Fruit fly (Drosophila melanogaster): ENCODE measurements around the gene mtgo.

Gene mtgo

dm6 chr2L:16597798-16598737, 53.3 kb downstream of the mtgo start:
- no peak for TF ChIP-seq gsb (GFP tag; IDR thresholded peaks at IDR 0.05)
- TF ChIP-seq knrl (GFP tag; IDR thresholded peaks at IDR 0.05; ENCODE audit: partially characterized antibody), result no peak
- TF ChIP-seq ash1 (GFP tag; optimal IDR thresholded peaks at IDR 0.05), result no peak
- TF ChIP-seq CG15011 (GFP tag; optimal IDR thresholded peaks at IDR 0.05), result no peak
- no peak for TF ChIP-seq slp2 (GFP tag; optimal IDR thresholded peaks at IDR 0.05)
- TF ChIP-seq Xbp1 (GFP tag; optimal IDR thresholded peaks at IDR 0.05), result peak; percentile 63
- TF ChIP-seq Usf (GFP tag; optimal IDR thresholded peaks at IDR 0.05), result no peak
- TF ChIP-seq CG34376 (GFP tag; optimal IDR thresholded peaks at IDR 0.05), result no peak
- TF ChIP-seq sima (GFP tag; optimal IDR thresholded peaks at IDR 0.05), result no peak
- TF ChIP-seq CG11560 (tag; IDR thresholded peaks at IDR 0.05), result no peak
- no peak for TF ChIP-seq Rfx (GFP tag; IDR thresholded peaks at IDR 0.05)
- TF ChIP-seq CG12299 (tag; optimal IDR thresholded peaks at IDR 0.05), result no peak
- TF ChIP-seq CG3407 (GFP tag; optimal IDR thresholded peaks at IDR 0.05), result peak; percentile 64
- no peak for TF ChIP-seq CG6272 (GFP tag; IDR thresholded peaks at IDR 0.05)
- TF ChIP-seq h (optimal IDR thresholded peaks at IDR 0.05), result no peak
- TF ChIP-seq onecut (GFP tag; IDR thresholded peaks at IDR 0.05), result peak; percentile 17
- no peak for TF ChIP-seq yki (optimal IDR thresholded peaks at IDR 0.05)
- TF ChIP-seq CG17612 (GFP tag; IDR thresholded peaks at IDR 0.05), result no peak
- no peak for TF ChIP-seq mam (GFP tag; optimal IDR thresholded peaks at IDR 0.05)
- TF ChIP-seq usp (GFP tag; optimal IDR thresholded peaks at IDR 0.05), result no peak
- no peak for TF ChIP-seq CG32767 (GFP tag; IDR thresholded peaks at IDR 0.05)
- no peak for TF ChIP-seq Dek (tag; optimal IDR thresholded peaks at IDR 0.05)
- TF ChIP-seq CG4404 (GFP tag; IDR thresholded peaks at IDR 0.05), result no peak
- no peak for TF ChIP-seq CG8281 (tag; optimal IDR thresholded peaks at IDR 0.05)
- TF ChIP-seq CG2889 (GFP tag; IDR thresholded peaks at IDR 0.05), result no peak
- no peak for TF ChIP-seq CG11696 (GFP tag; IDR thresholded peaks at IDR 0.05)
- no peak for TF ChIP-seq CG7271 (tag; optimal IDR thresholded peaks at IDR 0.05)
- TF ChIP-seq cato (GFP tag; optimal IDR thresholded peaks at IDR 0.05; ENCODE audit: borderline replicate concordance), result peak; percentile 16
- peak; percentile 95 for TF ChIP-seq sens (GFP tag)
- TF ChIP-seq ssp (GFP tag; IDR thresholded peaks at IDR 0.05), result no peak; the same call in 1 of the 2 replicates
- no peak for TF ChIP-seq unc-4 (GFP tag; IDR thresholded peaks at IDR 0.05; ENCODE audit: partially characterized antibody)
- no peak for TF ChIP-seq en (GFP tag; optimal IDR thresholded peaks at IDR 0.05)
- TF ChIP-seq Hr51 (GFP tag; optimal IDR thresholded peaks at IDR 0.05), result peak in 1 of 2 experiments; percentile 52
- peak; percentile 66 for TF ChIP-seq CG8944 (GFP tag; optimal IDR thresholded peaks at IDR 0.05)
- no peak for TF ChIP-seq hkb (optimal IDR thresholded peaks at IDR 0.05)
- TF ChIP-seq hkb (GFP tag; IDR thresholded peaks at IDR 0.05), result peak; percentile 58; the same call in 1 of the 2 replicates
- TF ChIP-seq Eip74EF (GFP tag; optimal IDR thresholded peaks at IDR 0.05), result peak in 1 of 2 experiments; percentile 31
- TF ChIP-seq gt (GFP tag; IDR thresholded peaks at IDR 0.05), result no peak
- peak; percentile 37 for TF ChIP-seq CG10267 (tag; optimal IDR thresholded peaks at IDR 0.05)
- TF ChIP-seq tna (GFP tag; IDR thresholded peaks at IDR 0.05; ENCODE audit: partially characterized antibody), result no peak
- TF ChIP-seq rib (GFP tag; IDR thresholded peaks at IDR 0.05), result no peak
- TF ChIP-seq Ets97D (GFP tag; optimal IDR thresholded peaks at IDR 0.05), result no peak
- TF ChIP-seq CG14860 (GFP tag; IDR thresholded peaks at IDR 0.05; ENCODE audit: partially characterized antibody), result no peak
- no peak for TF ChIP-seq seq (GFP tag; IDR thresholded peaks at IDR 0.05)
- TF ChIP-seq CG2678 (tag; optimal IDR thresholded peaks at IDR 0.05), result peak; percentile 59
- TF ChIP-seq CG18619 (GFP tag; optimal IDR thresholded peaks at IDR 0.05), result no peak
- no peak for TF ChIP-seq CG3847 (GFP tag; IDR thresholded peaks at IDR 0.05)
- TF ChIP-seq Max (GFP tag; optimal IDR thresholded peaks at IDR 0.05), result no peak
- TF ChIP-seq CG11093 (GFP tag; IDR thresholded peaks at IDR 0.05), result no peak
- peak; percentile 29 for TF ChIP-seq Atf-2 (GFP tag; optimal IDR thresholded peaks at IDR 0.05)

All from whole organism, embryonic.